Fruit fly (Drosophila melanogaster) whole organism, embryonic: ENCODE data around the gene Rtca.

Source experiments
- C15 ChIP-seq: fragments of 200-800 bp; sonication (Bioruptor generic); IDR thresholded peaks from 3 replicates; pipeline ENCODE4 v1.3.6; 2022; ENCODE audit warnings: missing biosample characterization, missing genetic modification characterization
- CG10431 ChIP-seq: fragments of 200-800 bp; sonication (Bioruptor generic); optimal IDR thresholded peaks from 3 replicates; lab custom pipeline; 2018; ENCODE audit warnings: missing biosample characterization, mild to moderate bottlenecking, missing genetic modification characterization
- CG11398 ChIP-seq: fragments of 200-800 bp; sonication (Bioruptor generic); optimal IDR thresholded peaks from 2 replicates; lab custom pipeline; 2016; ENCODE audit warnings: missing biosample characterization, missing genetic modification characterization
- CG12391 ChIP-seq: fragments of 200-800 bp; sonication (Bioruptor generic); optimal IDR thresholded peaks from 3 replicates; lab custom pipeline; 2018; ENCODE audit warnings: missing biosample characterization, mild to moderate bottlenecking, missing genetic modification characterization, moderate library complexity
- CG12659 ChIP-seq: fragments of 200-800 bp; sonication (Bioruptor generic); optimal IDR thresholded peaks from 3 replicates; lab custom pipeline; 2017; ENCODE audit warnings: mild to moderate bottlenecking, missing biosample characterization, missing genetic modification reagents, missing genetic modification characterization
- CG1529 ChIP-seq: fragments of 200-800 bp; sonication (Bioruptor generic); optimal IDR thresholded peaks from 3 replicates; lab custom pipeline; 2018; ENCODE audit warnings: missing biosample characterization, missing genetic modification characterization
- CG16779 ChIP-seq: fragments of 200-800 bp; sonication (Bioruptor generic); IDR thresholded peaks from 2 replicates; pipeline ENCODE4 v1.3.6; 2022; ENCODE audit warnings: missing biosample characterization, missing genetic modification characterization
- CG17802 ChIP-seq: fragments of 200-800 bp; sonication (Bioruptor generic); optimal IDR thresholded peaks from 2 replicates; lab custom pipeline; 2018; ENCODE audit warnings: missing biosample characterization, mild to moderate bottlenecking, missing genetic modification characterization, moderate library complexity
- CG30020 ChIP-seq: fragments of 200-800 bp; optimal IDR thresholded peaks from 2 replicates; lab custom pipeline; 2019; ENCODE audit warnings: missing biosample characterization, mild to moderate bottlenecking, missing genetic modification characterization, moderate library complexity
- CG33557 ChIP-seq: fragments of 200-800 bp; sonication (Bioruptor generic); optimal IDR thresholded peaks from 2 replicates; lab custom pipeline; 2019; ENCODE audit warnings: missing biosample characterization, mild to moderate bottlenecking, missing genetic modification characterization, moderate library complexity
- CG4328 ChIP-seq: fragments of 200-800 bp; sonication (Bioruptor generic); optimal IDR thresholded peaks from 3 replicates; lab custom pipeline; 2017; ENCODE audit warnings: missing biosample characterization, missing genetic modification reagents, missing genetic modification characterization
- CG4820 ChIP-seq: fragments of 200-800 bp; sonication (Bioruptor generic); optimal IDR thresholded peaks from 3 replicates; lab custom pipeline; 2016; ENCODE audit warnings: missing biosample characterization, missing genetic modification characterization
- CG8359 ChIP-seq: fragments of 200-800 bp; sonication (Bioruptor generic); optimal IDR thresholded peaks from 2 replicates; lab custom pipeline; 2017; ENCODE audit warnings: missing biosample characterization, mild to moderate bottlenecking, missing genetic modification characterization, borderline replicate concordance
- CG9437 ChIP-seq: fragments of 200-800 bp; sonication (Bioruptor generic); optimal IDR thresholded peaks from 2 replicates; lab custom pipeline; 2018; ENCODE audit warnings: missing biosample characterization, mild to moderate bottlenecking, missing genetic modification characterization
- CG9817 ChIP-seq: fragments of 200-800 bp; sonication (Bioruptor generic); optimal IDR thresholded peaks from 2 replicates; lab custom pipeline; 2018; ENCODE audit warnings: missing biosample characterization, mild to moderate bottlenecking, missing genetic modification characterization, moderate library complexity
- CG9932 ChIP-seq: fragments of 200-800 bp; sonication (Bioruptor generic); IDR thresholded peaks from 2 replicates; pipeline ENCODE4 v1.3.6; 2022; ENCODE audit warnings: missing biosample characterization, missing genetic modification characterization
- CrebB ChIP-seq: fragments of 200-800 bp; sonication (Bioruptor generic); optimal IDR thresholded peaks from 3 replicates; lab custom pipeline; 2018; ENCODE audit warnings: missing biosample characterization, mild to moderate bottlenecking, missing genetic modification characterization
- MESR4 ChIP-seq: fragments of 200-800 bp; sonication (Bioruptor generic); optimal IDR thresholded peaks from 2 replicates; lab custom pipeline; 2018; ENCODE audit warnings: missing biosample characterization, mild to moderate bottlenecking, missing genetic modification characterization, moderate library complexity
- Mad ChIP-seq: fragments of 200-800 bp; sonication (Bioruptor generic); optimal IDR thresholded peaks from 2 replicates; lab custom pipeline; 2016; ENCODE audit warnings: missing biosample characterization, missing genetic modification characterization
- Mes4 ChIP-seq: fragments of 200-800 bp; sonication (Bioruptor generic); optimal IDR thresholded peaks from 2 replicates; lab custom pipeline; 2016; ENCODE audit warnings: missing biosample characterization, missing genetic modification characterization
- Nf-YB ChIP-seq: fragments of 200-800 bp; sonication (Bioruptor generic); optimal IDR thresholded peaks from 3 replicates; lab custom pipeline; 2019; ENCODE audit warnings: missing biosample characterization, mild to moderate bottlenecking, missing genetic modification characterization, moderate library complexity
- PHDP ChIP-seq: fragments of 200-800 bp; sonication (Bioruptor generic); optimal IDR thresholded peaks from 3 replicates; lab custom pipeline; 2018; ENCODE audit warnings: missing biosample characterization, mild to moderate bottlenecking, missing genetic modification characterization, moderate library complexity
- Pdp1 ChIP-seq, 2 experiments: fragments of 200-800 bp; sonication (Bioruptor generic); optimal IDR thresholded peaks; 3 replicates each; lab custom pipeline; 2016; ENCODE audit warnings: missing biosample characterization in 2 of 2, missing genetic modification characterization in 2 of 2, mild to moderate bottlenecking in 1 of 2, moderate library complexity in 1 of 2
- Sry-δ ChIP-seq: fragments of 200-800 bp; sonication (Bioruptor generic); optimal IDR thresholded peaks from 2 replicates; lab custom pipeline; 2016; ENCODE audit warnings: missing biosample characterization, missing genetic modification characterization
- Ssrp ChIP-seq: fragments of 200-800 bp; sonication (Bioruptor generic); optimal IDR thresholded peaks from 2 replicates; lab custom pipeline; 2018; ENCODE audit warnings: missing biosample characterization, mild to moderate bottlenecking, missing genetic modification characterization, moderate library complexity
- Stat92E ChIP-seq, 3 experiments: fragments of >200 bp in 2 of 3; fragments of 200-800 bp in 1 of 3; sonication (Bioruptor generic) in 1 of 3; optimal IDR thresholded peaks; 2 replicates each; lab custom pipeline; 2017 to 2019; ENCODE audit warnings: missing biosample characterization in 3 of 3, missing genetic modification characterization in 3 of 3, mild to moderate bottlenecking in 1 of 3, moderate library complexity in 1 of 3
- Trl ChIP-seq, 3 experiments: fragments of >200 bp in 2 of 3; fragments of 200-800 bp in 1 of 3; sonication (Bioruptor generic) in 1 of 3; optimal IDR thresholded peaks; 2 replicates in 1 of 3; 3 replicates in 2 of 3; lab custom pipeline; 2016 to 2017; ENCODE audit warnings: missing biosample characterization in 1 of 3, missing genetic modification characterization in 1 of 3
- ac ChIP-seq: fragments of 200-800 bp; sonication (Bioruptor generic); optimal IDR thresholded peaks from 3 replicates; lab custom pipeline; 2017; ENCODE audit warnings: missing biosample characterization, mild to moderate bottlenecking, missing genetic modification characterization
- ash1 ChIP-seq: fragments of 200-800 bp; sonication (Bioruptor generic); optimal IDR thresholded peaks from 2 replicates; lab custom pipeline; 2018; ENCODE audit warnings: missing biosample characterization, mild to moderate bottlenecking, missing genetic modification characterization
- ato ChIP-seq: fragments of 200-800 bp; sonication (Bioruptor generic); IDR thresholded peaks from 2 replicates; pipeline ENCODE4 v1.3.6; 2022; ENCODE audit warnings: missing biosample characterization, missing genetic modification characterization; ENCODE audit not compliant: partially characterized antibody
- cato ChIP-seq: fragments of 200-800 bp; sonication (Bioruptor generic); optimal IDR thresholded peaks from 2 replicates; lab custom pipeline; 2016; ENCODE audit warnings: missing biosample characterization, missing genetic modification characterization, borderline replicate concordance
- cg ChIP-seq: fragments of 200-800 bp; sonication (Bioruptor generic); optimal IDR thresholded peaks from 3 replicates; lab custom pipeline; 2019; ENCODE audit warnings: missing biosample characterization, mild to moderate bottlenecking, missing genetic modification characterization, moderate library complexity
- crc ChIP-seq: fragments of 200-800 bp; sonication (Bioruptor generic); optimal IDR thresholded peaks from 2 replicates; lab custom pipeline; 2016; ENCODE audit warnings: missing biosample characterization, missing genetic modification characterization
- crol ChIP-seq: fragments of 200-800 bp; sonication (Bioruptor generic); IDR thresholded peaks from 2 replicates; pipeline ENCODE4 v1.3.6; 2022; ENCODE audit warnings: missing biosample characterization, missing genetic modification characterization
- cwo ChIP-seq: fragments of 200-800 bp; sonication (Bioruptor generic); optimal IDR thresholded peaks from 3 replicates; lab custom pipeline; 2017; ENCODE audit warnings: missing biosample characterization, missing genetic modification characterization, mild to moderate bottlenecking, moderate library complexity, missing genetic modification reagents
- gro ChIP-seq: fragments of 200-800 bp; sonication (Bioruptor generic); optimal IDR thresholded peaks from 2 replicates; lab custom pipeline; 2016; ENCODE audit warnings: missing biosample characterization, missing genetic modification characterization
- her ChIP-seq: fragments of 200-800 bp; sonication (Bioruptor generic); optimal IDR thresholded peaks from 2 replicates; lab custom pipeline; 2016; ENCODE audit warnings: missing biosample characterization, missing genetic modification characterization
- inv ChIP-seq: fragments of 200-800 bp; sonication (Bioruptor generic); IDR thresholded peaks from 2 replicates; pipeline ENCODE4 v1.3.6; 2022; ENCODE audit warnings: missing biosample characterization, missing genetic modification characterization; ENCODE audit not compliant: partially characterized antibody
- jing ChIP-seq: fragments of 200-800 bp; sonication (Bioruptor generic); optimal IDR thresholded peaks from 2 replicates; lab custom pipeline; 2018; ENCODE audit warnings: missing biosample characterization, mild to moderate bottlenecking, missing genetic modification characterization
- klu ChIP-seq: fragments of 200-800 bp; sonication (Bioruptor generic); IDR thresholded peaks from 2 replicates; pipeline ENCODE4 v1.3.6; 2022; ENCODE audit warnings: missing biosample characterization, missing genetic modification characterization
- kni ChIP-seq: fragments of 200-800 bp; sonication (Bioruptor generic); optimal IDR thresholded peaks from 3 replicates; lab custom pipeline; 2017; ENCODE audit warnings: mild to moderate bottlenecking, missing biosample characterization, missing genetic modification reagents, missing genetic modification characterization
- knrl ChIP-seq: fragments of 200-800 bp; sonication (Bioruptor generic); IDR thresholded peaks from 3 replicates; pipeline ENCODE4 v1.3.6; 2022; ENCODE audit warnings: missing biosample characterization, missing genetic modification characterization; ENCODE audit not compliant: partially characterized antibody
- nau ChIP-seq: fragments of 200-800 bp; sonication (Bioruptor generic); optimal IDR thresholded peaks from 3 replicates; lab custom pipeline; 2017; ENCODE audit warnings: missing biosample characterization, mild to moderate bottlenecking, missing genetic modification characterization, missing genetic modification reagents
- pho ChIP-seq: fragments of 200-800 bp; sonication (Bioruptor generic); optimal IDR thresholded peaks from 2 replicates; lab custom pipeline; 2016; ENCODE audit warnings: missing biosample characterization, missing genetic modification characterization
- phol ChIP-seq: fragments of 200-800 bp; sonication (Bioruptor generic); optimal IDR thresholded peaks from 3 replicates; lab custom pipeline; 2018; ENCODE audit warnings: missing biosample characterization, mild to moderate bottlenecking, missing genetic modification characterization, moderate library complexity
- slou ChIP-seq: fragments of 200-800 bp; sonication (Bioruptor generic); optimal IDR thresholded peaks from 3 replicates; lab custom pipeline; 2016; ENCODE audit warnings: missing biosample characterization, missing genetic modification characterization
- toy ChIP-seq: fragments of 200-800 bp; sonication (Bioruptor generic); IDR thresholded peaks from 2 replicates; pipeline ENCODE4 v1.3.6; 2022; ENCODE audit warnings: missing biosample characterization, missing genetic modification characterization

Rtca gene

DNA sequence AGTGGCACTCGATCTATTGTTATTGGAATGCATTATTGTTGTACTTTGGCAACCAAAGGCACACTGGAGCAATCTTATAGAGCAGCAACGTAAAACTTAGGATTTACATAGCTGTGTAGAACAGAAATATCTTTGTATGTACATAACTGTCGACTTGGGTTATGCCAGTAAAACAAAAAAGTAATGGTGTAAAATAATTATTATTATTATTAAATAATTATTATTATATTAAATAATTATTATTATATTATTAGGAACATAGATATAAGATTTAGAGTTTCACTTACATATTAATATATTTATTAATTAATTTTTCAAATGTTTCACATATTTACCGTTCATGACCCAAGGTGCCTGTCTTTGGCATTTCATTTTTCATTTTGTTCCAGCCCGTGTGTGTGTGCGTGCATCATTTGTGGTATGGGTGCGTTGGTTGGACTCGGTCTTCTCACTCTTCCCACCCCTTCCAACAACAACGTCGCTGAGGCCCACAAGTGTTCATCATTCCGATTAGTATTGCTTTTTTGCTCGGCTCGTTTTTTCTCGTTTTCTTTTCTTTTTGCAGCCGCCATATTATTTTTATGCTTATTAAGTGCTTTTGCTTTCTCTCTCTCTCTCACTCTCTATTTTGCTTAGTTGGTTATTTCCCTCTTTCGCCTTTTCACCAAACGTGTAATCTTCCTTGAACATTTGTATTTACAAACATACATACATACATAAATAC, 51.9 kb downstream of the Rtca start (continued):
- TF ChIP-seq ash1 (GFP tag; lab: Kevin White, UChicago) (no peak), CG12659 (GFP tag; lab: Kevin White, UChicago) (peak; percentile 98), gro (peak; percentile 10), CG9817 (peak; percentile 96), ato (GFP tag; lab: Robert Waterston, UW) (no peak), klu (GFP tag; lab: Robert Waterston, UW) (peak; percentile 91), CrebB (tag; lab: Kevin White, UChicago) (peak; percentile 73), CG9437 (GFP tag; lab: Kevin White, UChicago) (peak; percentile 96), CG8359 (GFP tag; lab: Kevin White, UChicago) (peak; percentile 93), CG4820 (GFP tag; lab: Kevin White, UChicago) (peak; percentile 94), CG10431 (GFP tag; lab: Kevin White, UChicago) (peak; percentile 94), knrl (GFP tag; lab: Robert Waterston, UW) (peak; percentile 44; the same call in 2 of the 3 replicates), cato (GFP tag; lab: Kevin White, UChicago) (peak; percentile 81), Pdp1 (GFP tag; optimal IDR thresholded peaks at IDR 0.05; lab: Kevin White, UChicago) (peak; percentile 67 to 88), toy (GFP tag; lab: Robert Waterston, UW) (peak; percentile 75), Ssrp (tag; lab: Kevin White, UChicago) (peak; percentile 98), cg (GFP tag; lab: Kevin White, UChicago) (peak; percentile 77), her (peak; percentile 69), cwo (peak; percentile 96), CG4328 (GFP tag; lab: Kevin White, UChicago) (peak; percentile 98), CG33557 (GFP tag; lab: Kevin White, UChicago) (peak; percentile 99), CG16779 (GFP tag; lab: Robert Waterston, UW) (peak; percentile 62; the same call in 1 of the 2 replicates), Nf-YB (peak; percentile 75), CG12391 (tag; lab: Kevin White, UChicago) (peak; percentile 99), CG17802 (peak; percentile 78), Trl (optimal IDR thresholded peaks at IDR 0.05; lab: Kevin White, UChicago) (peak in 1 of 2 experiments; percentile 45), Trl (GFP tag; optimal IDR thresholded peaks at IDR 0.05; lab: Kevin White, UChicago) (peak; percentile 82), inv (GFP tag; lab: Robert Waterston, UW) (peak; percentile 29; the same call in 1 of the 2 replicates), nau (GFP tag; lab: Kevin White, UChicago) (peak; percentile 69), Mes4 (peak; percentile 55), pho (peak; percentile 72), kni (GFP tag; lab: Kevin White, UChicago) (no peak), CG1529 (GFP tag; lab: Kevin White, UChicago) (peak; percentile 91), Sry-δ (no peak), PHDP (tag; lab: Kevin White, UChicago) (peak; percentile 96), jing (GFP tag; lab: Kevin White, UChicago) (peak; percentile 87), MESR4 (no peak), Mad (GFP tag; lab: Kevin White, UChicago) (peak; percentile 60), slou (GFP tag; lab: Kevin White, UChicago) (peak; percentile 90), CG9932 (peak; percentile 92), CG30020 (tag; lab: Kevin White, UChicago) (peak; percentile 91), crol (GFP tag; lab: Robert Waterston, UW) (peak; percentile 94), crc (GFP tag; lab: Kevin White, UChicago) (peak; percentile 34), C15 (GFP tag; lab: Robert Waterston, UW) (peak; percentile 77; the same call in 2 of the 3 replicates), ac (GFP tag; lab: Kevin White, UChicago) (peak; percentile 94), Stat92E (GFP tag; optimal IDR thresholded peaks at IDR 0.05; lab: Kevin White, UChicago) (peak in 1 of 3 experiments; percentile 94), CG11398 (GFP tag; lab: Kevin White, UChicago) (peak; percentile 6), phol (tag; lab: Kevin White, UChicago) (peak; percentile 98)
